Fruit fly (Drosophila melanogaster) whole organism, embryonic: ENCODE results near the gene SLC5A11.

ENCODE experiments used
- Ada2b ChIP-seq: fragments of 200-800 bp; sonication (Bioruptor generic); IDR thresholded peaks from 2 replicates; pipeline ENCODE4 v1.3.6; 2022; ENCODE audit warnings: missing biosample characterization, missing genetic modification characterization
- CG10209 ChIP-seq: fragments of 200-800 bp; sonication (Bioruptor generic); optimal IDR thresholded peaks from 3 replicates; lab custom pipeline; 2017; ENCODE audit warnings: missing biosample characterization, mild to moderate bottlenecking, missing genetic modification characterization, missing genetic modification reagents
- CG10431 ChIP-seq: fragments of 200-800 bp; sonication (Bioruptor generic); optimal IDR thresholded peaks from 3 replicates; lab custom pipeline; 2018; ENCODE audit warnings: missing biosample characterization, mild to moderate bottlenecking, missing genetic modification characterization
- CG10543 ChIP-seq: fragments of 200-800 bp; sonication (Bioruptor generic); optimal IDR thresholded peaks from 3 replicates; lab custom pipeline; 2017; ENCODE audit warnings: missing biosample characterization, mild to moderate bottlenecking, missing genetic modification characterization, moderate library complexity
- CG12659 ChIP-seq: fragments of 200-800 bp; sonication (Bioruptor generic); optimal IDR thresholded peaks from 3 replicates; lab custom pipeline; 2017; ENCODE audit warnings: mild to moderate bottlenecking, missing biosample characterization, missing genetic modification reagents, missing genetic modification characterization
- CG12769 ChIP-seq: fragments of 200-800 bp; sonication (Bioruptor generic); optimal IDR thresholded peaks from 2 replicates; lab custom pipeline; 2019; ENCODE audit warnings: missing biosample characterization, mild to moderate bottlenecking, missing genetic modification characterization, moderate library complexity
- CG13894 ChIP-seq: fragments of 200-800 bp; sonication (Bioruptor generic); optimal IDR thresholded peaks from 3 replicates; lab custom pipeline; 2018; ENCODE audit warnings: missing biosample characterization, mild to moderate bottlenecking, missing genetic modification characterization, moderate library complexity
- CG14014 ChIP-seq: fragments of 200-800 bp; sonication (Bioruptor generic); IDR thresholded peaks from 2 replicates; pipeline ENCODE4 v1.3.6; 2022; ENCODE audit warnings: missing biosample characterization, missing genetic modification characterization
- CG17829 ChIP-seq: fragments of 200-800 bp; optimal IDR thresholded peaks from 2 replicates; lab custom pipeline; 2019; ENCODE audit warnings: missing biosample characterization, mild to moderate bottlenecking, missing genetic modification characterization, moderate library complexity
- CG32532 ChIP-seq: fragments of 200-800 bp; sonication (Bioruptor generic); IDR thresholded peaks from 2 replicates; pipeline ENCODE4 v1.3.6; 2022; ENCODE audit warnings: missing biosample characterization, missing genetic modification characterization
- CG3838 ChIP-seq: fragments of 200-800 bp; sonication (Bioruptor generic); optimal IDR thresholded peaks from 3 replicates; lab custom pipeline; 2016; ENCODE audit warnings: missing biosample characterization, missing genetic modification characterization
- CG7839 ChIP-seq: fragments of 200-800 bp; sonication (Bioruptor generic); optimal IDR thresholded peaks from 3 replicates; lab custom pipeline; 2018; ENCODE audit warnings: missing biosample characterization, mild to moderate bottlenecking, missing genetic modification characterization, moderate library complexity
- CG9609 ChIP-seq: fragments of 200-800 bp; sonication (Bioruptor generic); optimal IDR thresholded peaks from 3 replicates; lab custom pipeline; 2016; ENCODE audit warnings: missing biosample characterization, missing genetic modification characterization
- CG9727 ChIP-seq: fragments of 200-800 bp; sonication (Bioruptor generic); optimal IDR thresholded peaks from 3 replicates; lab custom pipeline; 2017; ENCODE audit warnings: missing biosample characterization, mild to moderate bottlenecking, missing genetic modification characterization
- CG9932 ChIP-seq: fragments of 200-800 bp; sonication (Bioruptor generic); IDR thresholded peaks from 2 replicates; pipeline ENCODE4 v1.3.6; 2022; ENCODE audit warnings: missing biosample characterization, missing genetic modification characterization
- Dad ChIP-seq: fragments of 200-800 bp; sonication (Bioruptor generic); optimal IDR thresholded peaks from 3 replicates; lab custom pipeline; 2016; ENCODE audit warnings: missing biosample characterization, missing genetic modification characterization
- Gsc ChIP-seq: fragments of 200-800 bp; sonication (Bioruptor generic); IDR thresholded peaks from 2 replicates; pipeline ENCODE4 v1.3.6; 2022; ENCODE audit warnings: missing biosample characterization, missing genetic modification characterization
- HHEX ChIP-seq: fragments of 200-800 bp; sonication (Bioruptor generic); optimal IDR thresholded peaks from 3 replicates; lab custom pipeline; 2017; ENCODE audit warnings: missing biosample characterization, mild to moderate bottlenecking, missing genetic modification characterization, missing genetic modification reagents
- Med ChIP-seq: fragments of 200-800 bp; sonication (Bioruptor generic); peaks from one replicate; lab custom pipeline; 2016; ENCODE audit warnings: missing biosample characterization, missing genetic modification characterization, mild to moderate bottlenecking, inconsistent platforms, moderate library complexity
- NFAT ChIP-seq: fragments of 200-800 bp; sonication (Bioruptor generic); IDR thresholded peaks from 2 replicates; pipeline ENCODE4 v1.3.6; 2022; ENCODE audit warnings: missing biosample characterization, missing genetic modification characterization
- Opbp ChIP-seq: fragments of 200-800 bp; sonication (Bioruptor generic); IDR thresholded peaks from 3 replicates; pipeline ENCODE4 v1.3.6; 2022; ENCODE audit warnings: missing biosample characterization, missing genetic modification characterization; ENCODE audit not compliant: partially characterized antibody
- Rfx ChIP-seq: fragments of 200-800 bp; sonication (Bioruptor generic); IDR thresholded peaks from 2 replicates; pipeline ENCODE4 v1.3.6; 2022; ENCODE audit warnings: missing biosample characterization, missing genetic modification characterization
- Scr ChIP-seq: fragments of 200-800 bp; sonication (Bioruptor generic); IDR thresholded peaks from 2 replicates; pipeline ENCODE4 v1.3.6; 2022; ENCODE audit warnings: missing biosample characterization, missing genetic modification characterization; ENCODE audit not compliant: partially characterized antibody
- abd-A ChIP-seq: fragments of 200-800 bp; sonication (Bioruptor generic); optimal IDR thresholded peaks from 3 replicates; lab custom pipeline; 2019; ENCODE audit warnings: missing biosample characterization, mild to moderate bottlenecking, missing genetic modification characterization, moderate library complexity
- ash1 ChIP-seq: fragments of 200-800 bp; sonication (Bioruptor generic); optimal IDR thresholded peaks from 2 replicates; lab custom pipeline; 2018; ENCODE audit warnings: missing biosample characterization, mild to moderate bottlenecking, missing genetic modification characterization
- bowl ChIP-seq: fragments of 200-800 bp; sonication (Bioruptor generic); IDR thresholded peaks from 2 replicates; pipeline ENCODE4 v1.3.6; 2022; ENCODE audit warnings: missing biosample characterization, missing genetic modification characterization
- cato ChIP-seq: fragments of 200-800 bp; sonication (Bioruptor generic); optimal IDR thresholded peaks from 2 replicates; lab custom pipeline; 2016; ENCODE audit warnings: missing biosample characterization, missing genetic modification characterization, borderline replicate concordance
- cg ChIP-seq: fragments of 200-800 bp; sonication (Bioruptor generic); optimal IDR thresholded peaks from 3 replicates; lab custom pipeline; 2019; ENCODE audit warnings: missing biosample characterization, mild to moderate bottlenecking, missing genetic modification characterization, moderate library complexity
- chinmo ChIP-seq: fragments of 200-800 bp; sonication (Bioruptor generic); IDR thresholded peaks from 4 replicates; pipeline ENCODE4 v1.3.6; 2022; ENCODE audit warnings: missing biosample characterization, missing genetic modification characterization; ENCODE audit not compliant: partially characterized antibody
- crol ChIP-seq: fragments of 200-800 bp; sonication (Bioruptor generic); IDR thresholded peaks from 2 replicates; pipeline ENCODE4 v1.3.6; 2022; ENCODE audit warnings: missing biosample characterization, missing genetic modification characterization
- cwo ChIP-seq: fragments of 200-800 bp; sonication (Bioruptor generic); optimal IDR thresholded peaks from 3 replicates; lab custom pipeline; 2017; ENCODE audit warnings: missing biosample characterization, missing genetic modification characterization, mild to moderate bottlenecking, moderate library complexity, missing genetic modification reagents
- en ChIP-seq: fragments of 200-800 bp; sonication (Bioruptor generic); optimal IDR thresholded peaks from 2 replicates; lab custom pipeline; 2016; ENCODE audit warnings: missing biosample characterization, missing genetic modification characterization
- ftz-f1 ChIP-seq: fragments of 200-800 bp; sonication (Bioruptor generic); optimal IDR thresholded peaks from 2 replicates; lab custom pipeline; 2016; ENCODE audit warnings: missing biosample characterization, missing genetic modification characterization
- lbe ChIP-seq: fragments of 200-800 bp; sonication (Bioruptor generic); optimal IDR thresholded peaks from 2 replicates; lab custom pipeline; 2016; ENCODE audit warnings: missing biosample characterization, mild to moderate bottlenecking, missing genetic modification characterization
- mirr ChIP-seq: fragments of 200-800 bp; sonication (Bioruptor generic); optimal IDR thresholded peaks from 3 replicates; lab custom pipeline; 2018; ENCODE audit warnings: missing biosample characterization, mild to moderate bottlenecking, missing genetic modification characterization
- oc ChIP-seq: fragments of 200-800 bp; sonication (Bioruptor generic); optimal IDR thresholded peaks from 2 replicates; lab custom pipeline; 2018; ENCODE audit warnings: missing biosample characterization, mild to moderate bottlenecking, missing genetic modification characterization, moderate library complexity
- odd ChIP-seq: fragments of 200-800 bp; sonication (Bioruptor generic); optimal IDR thresholded peaks from 2 replicates; lab custom pipeline; 2017; ENCODE audit warnings: missing biosample characterization, mild to moderate bottlenecking, missing genetic modification characterization
- otp ChIP-seq: fragments of 200-800 bp; sonication (Bioruptor generic); IDR thresholded peaks from 3 replicates; pipeline ENCODE4, ENCODE4 v1.3.6; 2022; ENCODE audit warnings: missing biosample characterization, missing genetic modification characterization
- rib ChIP-seq: fragments of 200-800 bp; sonication (Bioruptor generic); IDR thresholded peaks from 2 replicates; pipeline ENCODE4 v1.3.6; 2022; ENCODE audit warnings: missing biosample characterization, missing genetic modification characterization
- row ChIP-seq: fragments of 200-800 bp; sonication (Bioruptor generic); IDR thresholded peaks from 3 replicates; pipeline ENCODE4 v1.3.6; 2022; ENCODE audit warnings: missing biosample characterization, missing genetic modification characterization
- scrt ChIP-seq: fragments of 200-800 bp; sonication (Bioruptor generic); optimal IDR thresholded peaks from 2 replicates; lab custom pipeline; 2018; ENCODE audit warnings: missing biosample characterization, mild to moderate bottlenecking, missing genetic modification characterization, moderate library complexity
- sd ChIP-seq: fragments of 200-800 bp; sonication (Bioruptor generic); optimal IDR thresholded peaks from 3 replicates; lab custom pipeline; 2018; ENCODE audit warnings: missing biosample characterization, mild to moderate bottlenecking, missing genetic modification characterization, moderate library complexity
- sr ChIP-seq: fragments of 200-800 bp; sonication (Bioruptor generic); IDR thresholded peaks from 3 replicates; pipeline ENCODE4 v1.3.6; 2022; ENCODE audit warnings: missing biosample characterization, missing genetic modification characterization
- vvl ChIP-seq: fragments of 200-800 bp; sonication (Bioruptor generic); IDR thresholded peaks from 2 replicates; pipeline ENCODE4 v1.3.6; 2022; ENCODE audit warnings: missing biosample characterization, missing genetic modification characterization
- wdn ChIP-seq: fragments of 200-800 bp; sonication (Bioruptor generic); IDR thresholded peaks from 2 replicates; pipeline ENCODE4 v1.3.6; 2022; ENCODE audit warnings: missing biosample characterization, missing genetic modification characterization
- zen ChIP-seq: fragments of 200-800 bp; sonication (Bioruptor generic); optimal IDR thresholded peaks from 3 replicates; lab custom pipeline; 2018; ENCODE audit warnings: missing biosample characterization, mild to moderate bottlenecking, missing genetic modification characterization, moderate library complexity

The SLC5A11 gene

DNA sequence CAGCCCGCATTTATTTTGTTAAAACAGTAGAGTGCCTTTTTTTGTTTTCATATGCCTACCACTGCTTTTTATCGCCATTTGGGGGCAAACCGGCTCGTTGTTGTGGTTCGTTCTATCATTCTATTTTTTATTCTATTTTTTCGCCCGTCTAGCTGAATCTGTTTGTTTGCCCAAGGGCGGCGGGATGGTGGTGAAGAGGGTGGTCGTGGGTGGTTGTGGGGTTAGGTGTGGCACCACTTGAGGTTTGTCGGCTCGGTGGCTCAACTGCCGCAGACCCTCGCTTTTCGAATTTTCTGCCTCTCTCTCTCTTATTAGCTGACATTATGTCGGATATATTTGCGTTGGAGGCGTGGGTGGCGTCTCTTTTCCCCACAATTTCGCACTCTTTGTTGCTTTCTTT, 33.4 kb downstream of the SLC5A11 start (continued):
- TF ChIP-seq lbe (GFP tag; lab: Kevin White, UChicago) (no peak), wdn (no peak), chinmo (GFP tag; lab: Robert Waterston, UW) (0 out of 4 replicates have a peak, but pooled peaks have one; percentile 64), CG10209 (no peak), Rfx (GFP tag; lab: Robert Waterston, UW) (0 out of 2 replicates have a peak, but pooled peaks have one; percentile 7), Dad (no peak), Ada2b (GFP tag; lab: Robert Waterston, UW) (no peak), Opbp (GFP tag; lab: Robert Waterston, UW) (no peak), ftz-f1 (GFP tag; lab: Kevin White, UChicago) (peak; percentile 69), HHEX (GFP tag; lab: Kevin White, UChicago) (no peak), rib (GFP tag; lab: Robert Waterston, UW) (peak; percentile 73; the same call in 1 of the 2 replicates), CG14014 (GFP tag; lab: Robert Waterston, UW) (no peak), CG9932 (GFP tag; lab: Robert Waterston, UW) (no peak; the same call in 1 of the 2 replicates), Gsc (GFP tag; lab: Robert Waterston, UW) (no peak), abd-A (tag; lab: Kevin White, UChicago) (no peak), Scr (GFP tag; lab: Robert Waterston, UW) (peak; percentile 17; the same call in 1 of the 2 replicates), mirr (GFP tag; lab: Kevin White, UChicago) (peak; percentile 37), CG10543 (GFP tag; lab: Kevin White, UChicago) (peak; percentile 63), CG9727 (GFP tag; lab: Kevin White, UChicago) (no peak), cato (GFP tag; lab: Kevin White, UChicago) (no peak), bowl (GFP tag; lab: Robert Waterston, UW) (no peak), CG7839 (no peak), row (GFP tag; lab: Robert Waterston, UW) (no peak), CG10431 (GFP tag; lab: Kevin White, UChicago) (no peak), CG9609 (GFP tag; lab: Kevin White, UChicago) (no peak), CG17829 (tag; lab: Kevin White, UChicago) (no peak), CG12659 (GFP tag; lab: Kevin White, UChicago) (no peak), ash1 (GFP tag; lab: Kevin White, UChicago) (no peak), NFAT (GFP tag; lab: Robert Waterston, UW) (0 out of 2 replicates have a peak, but pooled peaks have one; percentile 8), sr (peak; percentile 79; the same call in 2 of the 3 replicates), otp (GFP tag; lab: Robert Waterston, UW) (no peak), en (no peak), oc (tag; lab: Kevin White, UChicago) (no peak)

DNA sequence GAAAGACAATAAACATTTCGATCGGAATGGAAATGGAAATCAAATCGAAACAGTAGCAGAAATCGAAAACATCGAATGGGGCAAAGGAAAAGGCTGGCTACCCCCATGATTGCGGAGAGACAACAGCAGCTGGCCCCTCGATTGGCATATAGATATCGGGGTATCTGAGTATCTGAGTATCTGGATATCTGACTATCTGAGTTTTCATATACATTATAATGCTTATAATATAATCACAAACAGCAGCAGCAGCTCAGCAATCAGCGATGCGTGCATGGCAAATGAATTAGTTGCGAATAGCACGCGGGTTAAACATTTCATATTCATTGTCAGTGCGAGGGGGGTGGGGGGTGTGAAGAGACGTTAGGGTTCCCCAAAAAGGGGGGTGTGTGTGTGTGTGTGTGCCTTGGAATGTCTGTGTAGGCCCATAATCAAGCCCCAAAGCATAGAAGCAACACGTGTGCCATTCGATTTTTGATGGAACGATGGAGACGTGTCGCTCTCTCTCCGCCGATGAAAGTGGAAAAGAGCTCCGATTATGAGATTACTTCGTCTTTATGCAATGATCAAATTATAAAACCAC, 34.2 kb downstream of the SLC5A11 start:
- TF ChIP-seq Rfx (GFP tag; lab: Robert Waterston, UW) (peak; percentile 19; the same call in 1 of the 2 replicates), sd (peak; percentile 93), CG32532 (GFP tag; lab: Robert Waterston, UW) (peak; percentile 43; the same call in 1 of the 2 replicates), odd (GFP tag; lab: Kevin White, UChicago) (no peak), CG3838 (GFP tag; lab: Kevin White, UChicago) (no peak), scrt (GFP tag; lab: Kevin White, UChicago) (peak; percentile 22), CG13894 (peak; percentile 93), vvl (GFP tag; lab: Robert Waterston, UW) (peak; percentile 42; the same call in 1 of the 2 replicates), zen (tag; lab: Kevin White, UChicago) (no peak), cwo (peak; percentile 49), crol (peak; percentile 83), rib (GFP tag; lab: Robert Waterston, UW) (0 out of 2 replicates have a peak, but pooled peaks have one; percentile 35), abd-A (tag; lab: Kevin White, UChicago) (peak; percentile 22), CG10209 (no peak), mirr (GFP tag; lab: Kevin White, UChicago) (peak; percentile 30), CG12769 (tag; lab: Kevin White, UChicago) (peak; percentile 37), chinmo (GFP tag; lab: Robert Waterston, UW) (0 out of 4 replicates have a peak, but pooled peaks have one; percentile 26), Med (GFP tag; lab: Kevin White, UChicago) (peak; percentile 50), cg (peak; percentile 36)
